Worm (Caenorhabditis elegans): ENCODE results near the gene mltn-13.

DNA sequence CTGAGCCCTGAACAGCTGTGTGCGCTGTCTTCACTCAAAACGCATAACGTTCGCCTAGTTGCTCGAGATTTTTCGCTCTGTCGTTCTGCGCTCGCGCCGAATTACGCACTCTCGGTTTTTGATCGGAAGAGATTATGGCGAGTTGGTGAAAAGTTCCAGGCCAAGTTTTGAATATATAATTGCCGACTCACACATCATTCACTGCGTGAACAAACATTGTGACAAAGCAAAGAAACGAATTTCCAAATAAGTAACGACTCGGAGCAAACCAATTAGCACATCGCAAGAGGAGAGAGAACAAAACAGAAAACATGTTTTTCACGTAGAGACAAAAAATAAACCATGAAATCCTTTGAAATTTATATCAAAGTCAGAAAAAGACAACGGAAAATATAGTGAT lies 12.8 kb downstream of the mltn-13 start:
- TF ChIP-seq ztf-16 (tag; optimal IDR thresholded peaks at IDR 0.05) = no peak
- TF ChIP-seq ref-2 (tag; optimal IDR thresholded peaks at IDR 0.05) = no peak
- TF ChIP-seq K09A11.1 (tag; optimal IDR thresholded peaks at IDR 0.05; ENCODE audit: insufficient read depth) = no peak
- no peak for TF ChIP-seq ceh-6 (GFP tag; optimal IDR thresholded peaks at IDR 0.05)
- no peak for TF ChIP-seq ceh-31 (tag; optimal IDR thresholded peaks at IDR 0.05)
- TF ChIP-seq ama-1 (optimal IDR thresholded peaks at IDR 0.05) = no peak
- TF ChIP-seq F13H6.1 (tag; optimal IDR thresholded peaks at IDR 0.05) = no peak
- no peak for TF ChIP-seq lin-11 (tag; optimal IDR thresholded peaks at IDR 0.05)
- no peak for TF ChIP-seq pqm-1 (tag; optimal IDR thresholded peaks at IDR 0.05)
- TF ChIP-seq unc-86 (tag; optimal IDR thresholded peaks at IDR 0.05) = no peak

Data from whole organism, late embryonic.